Worm (Caenorhabditis elegans): ENCODE results near the gene sqv-3.

sqv-3 gene

DNA sequence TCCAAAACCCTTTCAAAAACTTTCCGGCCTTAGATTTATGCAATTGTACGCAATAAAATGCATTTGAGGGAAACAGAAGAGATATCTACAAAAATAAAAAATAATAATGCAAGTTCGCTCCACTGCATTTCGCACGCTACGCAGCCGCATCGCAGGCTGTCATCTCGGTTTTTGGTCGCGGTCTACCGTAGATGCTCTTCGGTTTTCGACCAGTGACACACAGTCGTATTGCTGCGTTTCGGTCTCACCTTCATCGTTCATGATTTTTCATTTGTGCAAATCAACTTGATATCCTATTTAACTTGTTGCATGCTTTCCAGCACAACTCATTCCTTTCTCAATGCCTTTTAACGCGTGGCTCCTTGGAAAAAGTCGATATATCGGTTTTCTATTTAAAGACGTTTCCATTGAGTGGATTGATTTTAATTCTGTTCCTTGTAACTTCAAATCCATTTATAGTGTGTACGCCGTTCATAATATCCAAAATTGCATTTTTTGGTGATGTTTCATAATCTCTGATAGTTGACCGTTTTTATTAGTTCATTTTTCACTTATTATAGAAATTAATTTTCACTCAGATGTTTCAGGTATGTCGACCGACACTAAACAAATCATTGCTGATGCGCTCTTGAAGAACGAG is 631 bp upstream of the sqv-3 start, which contains the start of gene vha-1 (continued):
- TF ChIP-seq fkh-4 (tag; optimal IDR thresholded peaks at IDR 0.05; ENCODE audit: borderline replicate concordance) = no peak
- peak; percentile 73 for TF ChIP-seq isw-1 (GFP tag; IDR thresholded peaks at IDR 0.05)
- TF ChIP-seq vab-15 (tag; optimal IDR thresholded peaks at IDR 0.05) = peak; percentile 24
- TF ChIP-seq unc-62 (GFP tag; optimal IDR thresholded peaks at IDR 0.05) = no peak
- peak; percentile 34 for TF ChIP-seq lir-3 (tag; optimal IDR thresholded peaks at IDR 0.05; ENCODE audit: poor library complexity)
- peak; percentile 81 for TF ChIP-seq tbx-2 (tag; optimal IDR thresholded peaks at IDR 0.05)
- TF ChIP-seq unc-130 (tag; optimal IDR thresholded peaks at IDR 0.05) = peak; percentile 73
- no peak for TF ChIP-seq Y116A8C.19 (tag; optimal IDR thresholded peaks at IDR 0.05; ENCODE audit: borderline replicate concordance)
- TF ChIP-seq C04F5.9 (tag; optimal IDR thresholded peaks at IDR 0.05) = no peak
- peak; percentile 66 for TF ChIP-seq jun-1 (tag; optimal IDR thresholded peaks at IDR 0.05)
- TF ChIP-seq mdl-1 (tag; optimal IDR thresholded peaks at IDR 0.05) = peak in 1 of 2 experiments; percentile 81
- peak; percentile 25 for TF ChIP-seq aly-2 (tag; optimal IDR thresholded peaks at IDR 0.05)
- TF ChIP-seq ceh-8 (GFP tag; optimal IDR thresholded peaks at IDR 0.05) = no peak
- peak; percentile 55 for TF ChIP-seq unc-86 (tag; optimal IDR thresholded peaks at IDR 0.05)
- no peak for TF ChIP-seq zag-1 (tag; optimal IDR thresholded peaks at IDR 0.05)
- TF ChIP-seq hlh-17 (GFP tag; optimal IDR thresholded peaks at IDR 0.05; ENCODE audit: borderline replicate concordance) = no peak
- TF ChIP-seq lin-13 (GFP tag; optimal IDR thresholded peaks at IDR 0.05) = peak; percentile 83
- no peak for TF ChIP-seq sup-37 (GFP tag; optimal IDR thresholded peaks at IDR 0.05)
- peak; percentile 85 for TF ChIP-seq nhr-85 (tag)
- peak in 4 of 6 experiments; percentile 11 to 92 (median 79) for TF ChIP-seq elt-3 (tag; optimal IDR thresholded peaks at IDR 0.05)
- peak; percentile 73 for TF ChIP-seq swsn-7 (tag; optimal IDR thresholded peaks at IDR 0.05)
- TF ChIP-seq nhr-20 (tag; optimal IDR thresholded peaks at IDR 0.05) = peak; percentile 88
- TF ChIP-seq nhr-11 (tag; optimal IDR thresholded peaks at IDR 0.05) = no peak
- peak; percentile 94 for TF ChIP-seq snu-23 (GFP tag; optimal IDR thresholded peaks at IDR 0.05)
- no peak for TF ChIP-seq pax-3 (tag; optimal IDR thresholded peaks at IDR 0.05)
- TF ChIP-seq nhr-12 (tag; optimal IDR thresholded peaks at IDR 0.05) = no peak
- TF ChIP-seq grh-1 (GFP tag; IDR thresholded peaks at IDR 0.05) = peak; percentile 52
- TF ChIP-seq egl-13 (tag; optimal IDR thresholded peaks at IDR 0.05) = peak; percentile 48
- TF ChIP-seq skn-1 (tag; optimal IDR thresholded peaks at IDR 0.05) = peak; percentile 91
- TF ChIP-seq lin-39 (tag; optimal IDR thresholded peaks at IDR 0.05) = no peak
- TF ChIP-seq nhr-71 (tag; optimal IDR thresholded peaks at IDR 0.05) = peak; percentile 90
- TF ChIP-seq dsc-1 (tag; optimal IDR thresholded peaks at IDR 0.05) = no peak

- TF ChIP-seq fkh-8 (tag; optimal IDR thresholded peaks at IDR 0.05) (no peak), nhr-19 (GFP tag; conservative IDR thresholded peaks at IDR 0.05) (no peak), egl-13 (tag; optimal IDR thresholded peaks at IDR 0.05) (no peak), tlp-1 (tag; optimal IDR thresholded peaks at IDR 0.05) (no peak), lsy-2 (tag; optimal IDR thresholded peaks at IDR 0.05) (no peak), irx-1 (tag; optimal IDR thresholded peaks at IDR 0.05) (no peak)
Observed at ce11 chrIII:9779080-9779479, 1.1 kb downstream of the sqv-3 start.

ce11 chrIII:9776323-9776722 is 3.8 kb downstream of the sqv-3 start, which contains the start of gene usp-46:
usp-46 (plus strand) TSS chrIII:9776623.
- TF ChIP-seq snu-23 (GFP tag; optimal IDR thresholded peaks at IDR 0.05) = peak; percentile 13
- peak in 1 of 3 experiments; percentile 30 for TF ChIP-seq ceh-82 (tag; optimal IDR thresholded peaks at IDR 0.05)
- TF ChIP-seq efl-1 (optimal IDR thresholded peaks at IDR 0.05) = peak in 1 of 2 experiments; percentile 5
- no peak for TF ChIP-seq efl-1 (GFP tag; optimal IDR thresholded peaks at IDR 0.05 in 1 of 2)
- no peak for TF ChIP-seq fkh-8 (tag; optimal IDR thresholded peaks at IDR 0.05)
- peak; percentile 53 for TF ChIP-seq lin-14 (GFP tag; optimal IDR thresholded peaks at IDR 0.05)
- no peak for TF ChIP-seq nhr-237 (tag; optimal IDR thresholded peaks at IDR 0.05)
- peak in 1 of 2 experiments; percentile 16 for TF ChIP-seq lsy-2 (tag; optimal IDR thresholded peaks at IDR 0.05)
- TF ChIP-seq unc-130 (tag; optimal IDR thresholded peaks at IDR 0.05) = no peak

All from whole organism, L1 larva.